Worm (Caenorhabditis elegans) whole organism, early embryonic: ENCODE results near the gene H25K10.2.

Source experiments
- B0310.2 ChIP-seq: sonication (generic microtip); optimal IDR thresholded peaks from 2 replicates; lab custom pipeline; 2016; ENCODE audit warnings: mild to moderate bottlenecking, missing genetic modification characterization, missing compliant biosample characterization
- F13C5.2 ChIP-seq: sonication (generic microtip); optimal IDR thresholded peaks from 2 replicates; lab custom pipeline; 2017; ENCODE audit warnings: mild to moderate bottlenecking, missing genetic modification characterization, inconsistent platforms, missing compliant biosample characterization
- aly-1 ChIP-seq: sonication (generic microtip); optimal IDR thresholded peaks from 2 replicates; lab custom pipeline; 2016; ENCODE audit warnings: missing genetic modification characterization, missing compliant biosample characterization
- ama-1 ChIP-seq: fragments of 150-350 bp; optimal IDR thresholded peaks from 2 replicates; lab custom pipeline; 2014
- ceh-13 ChIP-seq: fragments of 200-800 bp; sonication (Bioruptor generic); optimal IDR thresholded peaks from 2 replicates; lab custom pipeline; 2018; ENCODE audit warnings: mild to moderate bottlenecking, missing genetic modification characterization, missing compliant biosample characterization
- ceh-36 ChIP-seq: sonication (generic microtip); optimal IDR thresholded peaks from 2 replicates; lab custom pipeline; 2016; ENCODE audit warnings: missing genetic modification characterization, inconsistent platforms, missing compliant biosample characterization
- ets-7 ChIP-seq: sonication (generic microtip); optimal IDR thresholded peaks from 2 replicates; lab custom pipeline; 2016; ENCODE audit warnings: missing genotype, missing genetic modification characterization, missing compliant biosample characterization
- flt-1 ChIP-seq: fragments of 200-800 bp; sonication (Bioruptor generic); IDR thresholded peaks from 2 replicates; pipeline ENCODE4 v1.3.6; 2022; ENCODE audit warnings: missing genetic modification characterization, missing compliant biosample characterization
- hmbx-1 ChIP-seq: sonication (generic microtip); optimal IDR thresholded peaks from 2 replicates; lab custom pipeline; 2016; ENCODE audit warnings: mild to moderate bottlenecking, missing genetic modification characterization, missing compliant biosample characterization
- hmg-4 ChIP-seq: fragments of 200-800 bp; sonication (Bioruptor generic); optimal IDR thresholded peaks from 2 replicates; lab custom pipeline; 2018; ENCODE audit warnings: mild to moderate bottlenecking, missing genetic modification characterization, missing compliant biosample characterization
- hnd-1 ChIP-seq: sonication (generic microtip); optimal IDR thresholded peaks from 2 replicates; lab custom pipeline; 2016; ENCODE audit warnings: missing genetic modification characterization, missing compliant biosample characterization
- pes-1 ChIP-seq: fragments of 200-800 bp; sonication (Bioruptor generic); IDR thresholded peaks from 2 replicates; pipeline ENCODE4 v1.3.6; 2022; ENCODE audit warnings: missing genetic modification reagents, missing genetic modification characterization, missing compliant biosample characterization
- scrt-1 ChIP-seq: fragments of 200-800 bp; sonication (Bioruptor generic); IDR thresholded peaks from 2 replicates; pipeline ENCODE4 v1.3.6; 2022; ENCODE audit warnings: missing genetic modification characterization, missing compliant biosample characterization
- sea-1 ChIP-seq: fragments of 200-800 bp; sonication (Bioruptor generic); conservative IDR thresholded peaks from 2 replicates; pipeline ENCODE4 v1.3.6; 2022; ENCODE audit warnings: missing genetic modification characterization, missing compliant biosample characterization
- tbx-11 ChIP-seq: fragments of 200-800 bp; sonication (Bioruptor generic); IDR thresholded peaks from 2 replicates; pipeline ENCODE4 v1.3.6; 2022; ENCODE audit warnings: missing genetic modification characterization, missing compliant biosample characterization
- tbx-37 ChIP-seq: fragments of 200-800 bp; sonication (Bioruptor generic); conservative IDR thresholded peaks from 2 replicates; pipeline ENCODE4 v1.3.6; 2022; ENCODE audit warnings: missing genetic modification reagents, missing genetic modification characterization, missing compliant biosample characterization
- tra-4 ChIP-seq: sonication (generic microtip); optimal IDR thresholded peaks from 2 replicates; lab custom pipeline; 2017; ENCODE audit warnings: missing genetic modification characterization, missing compliant biosample characterization

The H25K10.2 gene

DNA sequence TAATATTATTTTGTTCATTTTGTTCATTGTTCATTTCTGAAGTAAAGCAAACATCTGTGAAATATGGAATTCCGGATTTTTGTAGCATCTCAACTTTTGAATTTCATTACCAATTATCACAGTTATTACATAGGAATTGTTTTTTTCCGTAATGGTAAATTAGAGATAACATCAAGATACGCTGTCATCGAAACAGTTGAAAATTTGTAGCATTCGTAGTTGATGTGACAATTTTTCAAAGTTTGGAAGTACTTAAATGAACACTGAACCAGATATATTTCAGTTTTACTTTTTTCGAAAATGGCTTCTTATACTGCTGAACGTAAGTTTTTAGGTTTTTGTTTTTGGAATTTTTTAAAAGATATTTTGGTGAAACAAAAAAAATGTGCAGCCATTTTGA is 14.9 kb upstream of the H25K10.2 start, which contains the start of gene H25K10.4:
Gene H25K10.4 (plus strand): TSS at position 301 of the 400 bp plus-strand sequence.
- TF ChIP-seq B0310.2 (tag; lab: Kevin White, UChicago) (no peak), ets-7 (tag; lab: Kevin White, UChicago) (no peak), ama-1 (lab: Kevin White, UChicago) (no peak)

DNA sequence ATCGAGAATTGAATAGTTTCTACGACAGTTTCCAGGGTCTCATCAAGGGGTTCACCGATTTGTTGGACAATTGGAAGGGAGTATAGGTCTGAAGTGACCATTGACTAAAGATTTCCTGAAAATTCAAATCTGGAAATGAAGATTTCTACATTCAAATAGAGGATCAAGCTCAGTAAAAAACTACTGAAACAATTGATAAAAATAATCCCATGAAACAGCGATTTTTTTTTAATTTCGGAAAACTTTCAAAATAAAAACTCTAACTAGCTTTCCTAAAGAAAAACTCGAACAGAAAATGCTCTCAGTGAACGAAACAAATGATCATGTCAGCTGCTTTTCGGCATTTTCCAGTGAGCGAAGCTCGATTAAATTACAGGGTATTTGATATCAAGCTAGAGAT is 10.7 kb upstream of the H25K10.2 start, which contains the start of gene srv-11:
Gene srv-11 (minus strand): TSS at position 101 of the 400 bp plus-strand sequence.
- TF ChIP-seq scrt-1 (GFP tag; lab: Robert Waterston, UW) (no peak), ama-1 (lab: Kevin White, UChicago) (no peak), pes-1 (GFP tag; lab: Robert Waterston, UW) (no peak), tbx-11 (GFP tag; lab: Robert Waterston, UW) (no peak)

ce11 chrIV:16220688-16221087 is 9.9 kb upstream of the H25K10.2 start:
- TF ChIP-seq sea-1 (GFP tag; lab: Robert Waterston, UW) (no peak), hmbx-1 (tag; lab: Kevin White, UChicago) (no peak), pes-1 (GFP tag; lab: Robert Waterston, UW) (no peak), aly-1 (tag; lab: Kevin White, UChicago) (no peak), F13C5.2 (tag; lab: Kevin White, UChicago) (no peak), ceh-13 (GFP tag; lab: Kevin White, UChicago) (no peak), ceh-36 (tag; lab: Kevin White, UChicago) (no peak), tbx-37 (GFP tag; lab: Robert Waterston, UW) (no peak), B0310.2 (tag; lab: Kevin White, UChicago) (no peak), scrt-1 (GFP tag; lab: Robert Waterston, UW) (no peak)

ce11 chrIV:16216165-16216564 is 5.4 kb upstream of the H25K10.2 start:
- TF ChIP-seq ceh-36 (tag; lab: Kevin White, UChicago) (no peak), tbx-11 (GFP tag; lab: Robert Waterston, UW) (no peak), ceh-13 (GFP tag; lab: Kevin White, UChicago) (no peak), hmg-4 (no peak), scrt-1 (GFP tag; lab: Robert Waterston, UW) (no peak), flt-1 (GFP tag; lab: Robert Waterston, UW) (no peak), tra-4 (tag; lab: Kevin White, UChicago) (no peak), aly-1 (tag; lab: Kevin White, UChicago) (no peak), F13C5.2 (tag; lab: Kevin White, UChicago) (no peak)

DNA sequence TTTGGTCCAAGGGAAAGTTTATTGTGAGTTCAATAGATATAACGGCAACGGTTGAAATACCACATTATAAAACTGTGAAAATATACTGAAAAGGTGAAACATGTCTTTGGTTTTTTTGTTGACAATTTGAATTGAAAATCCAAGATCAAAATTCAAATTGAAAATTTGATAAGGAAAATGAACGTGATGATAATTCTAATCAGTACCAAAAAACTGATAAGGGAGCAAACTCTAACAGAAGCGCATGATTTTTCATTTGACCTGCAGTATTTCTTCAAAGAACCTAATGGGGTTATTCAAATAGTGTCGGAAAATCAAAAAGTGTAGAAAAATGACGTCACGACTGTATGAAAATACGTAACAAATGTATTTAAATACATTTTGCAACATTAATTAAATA is 7.4 kb downstream of the H25K10.2 start:
- no peak for TF ChIP-seq ets-7 (tag; lab: Kevin White, UChicago)
- no peak for TF ChIP-seq flt-1 (GFP tag; lab: Robert Waterston, UW)
- no peak for TF ChIP-seq ceh-36 (tag; lab: Kevin White, UChicago)
- TF ChIP-seq scrt-1 (GFP tag; lab: Robert Waterston, UW): no peak
- TF ChIP-seq pes-1 (GFP tag; lab: Robert Waterston, UW): no peak
- no peak for TF ChIP-seq tra-4 (tag; lab: Kevin White, UChicago)
- no peak for TF ChIP-seq B0310.2 (tag; lab: Kevin White, UChicago)
- TF ChIP-seq ama-1 (lab: Kevin White, UChicago): no peak
- TF ChIP-seq hmg-4: no peak
- TF ChIP-seq F13C5.2 (tag; lab: Kevin White, UChicago): no peak
- TF ChIP-seq tbx-11 (GFP tag; lab: Robert Waterston, UW): no peak
- TF ChIP-seq aly-1 (tag; lab: Kevin White, UChicago): no peak
- TF ChIP-seq hnd-1 (tag; lab: Kevin White, UChicago): no peak
- no peak for TF ChIP-seq hmbx-1 (tag; lab: Kevin White, UChicago)
- no peak for TF ChIP-seq sea-1 (GFP tag; lab: Robert Waterston, UW)
- no peak for TF ChIP-seq tbx-37 (GFP tag; lab: Robert Waterston, UW)
- TF ChIP-seq ceh-13 (GFP tag; lab: Kevin White, UChicago): no peak

ce11 chrIV:16202074-16202473 is 8.7 kb downstream of the H25K10.2 start, which contains the start of gene H25K10.1:
TSS of gene H25K10.1 (plus strand) at chrIV:16202374.
- no peak for TF ChIP-seq tbx-37 (GFP tag; lab: Robert Waterston, UW)
- no peak for TF ChIP-seq sea-1 (GFP tag; lab: Robert Waterston, UW)

- TF ChIP-seq F13C5.2 (tag; lab: Kevin White, UChicago) (no peak), ceh-36 (tag; lab: Kevin White, UChicago) (no peak), hmbx-1 (tag; lab: Kevin White, UChicago) (no peak), sea-1 (GFP tag; lab: Robert Waterston, UW) (no peak), aly-1 (tag; lab: Kevin White, UChicago) (no peak), pes-1 (GFP tag; lab: Robert Waterston, UW) (no peak)
Measured at ce11 chrIV:16199831-16200230, 11.0 kb downstream of the H25K10.2 start.

- TF ChIP-seq hmg-4 (no peak), B0310.2 (tag; lab: Kevin White, UChicago) (no peak), ama-1 (lab: Kevin White, UChicago) (no peak), tbx-37 (GFP tag; lab: Robert Waterston, UW) (no peak), pes-1 (GFP tag; lab: Robert Waterston, UW) (no peak), aly-1 (tag; lab: Kevin White, UChicago) (no peak), tra-4 (tag; lab: Kevin White, UChicago) (no peak), F13C5.2 (tag; lab: Kevin White, UChicago) (no peak), hmbx-1 (tag; lab: Kevin White, UChicago) (no peak)
Measured at ce11 chrIV:16196717-16197116, 14.1 kb downstream of the H25K10.2 start, which contains the start of gene Y7A9A.1. TSS of gene Y7A9A.1 (plus strand) at chrIV:16197017.
